Fruit fly (Drosophila melanogaster) whole organism, embryonic: ENCODE results near the gene CG9518.

Experiments used
- Bteb2 ChIP-seq: fragments of 200-800 bp; sonication (Bioruptor generic); optimal IDR thresholded peaks from 2 replicates; lab custom pipeline; 2016; ENCODE audit warnings: missing biosample characterization, missing genetic modification characterization
- CG11723 ChIP-seq: fragments of 200-800 bp; sonication (Bioruptor generic); optimal IDR thresholded peaks from 2 replicates; lab custom pipeline; 2017; ENCODE audit warnings: missing biosample characterization, mild to moderate bottlenecking, missing genetic modification characterization
- CG12071 ChIP-seq: fragments of 200-800 bp; sonication (Bioruptor generic); optimal IDR thresholded peaks from 3 replicates; lab custom pipeline; 2018; ENCODE audit warnings: missing biosample characterization, mild to moderate bottlenecking, missing genetic modification characterization
- CG12155 ChIP-seq: fragments of 200-800 bp; sonication (Bioruptor generic); optimal IDR thresholded peaks from 3 replicates; lab custom pipeline; 2016; ENCODE audit warnings: missing biosample characterization, missing genetic modification characterization
- CG12236 ChIP-seq: fragments of 200-800 bp; sonication (Bioruptor generic); optimal IDR thresholded peaks from 2 replicates; lab custom pipeline; 2016; ENCODE audit warnings: missing biosample characterization, missing genetic modification characterization
- CG13775 ChIP-seq: fragments of 200-800 bp; sonication (Bioruptor generic); optimal IDR thresholded peaks from 3 replicates; lab custom pipeline; 2017; ENCODE audit warnings: missing biosample characterization, mild to moderate bottlenecking, missing genetic modification characterization
- CG14965 ChIP-seq: fragments of 200-800 bp; sonication (Bioruptor generic); optimal IDR thresholded peaks from 2 replicates; lab custom pipeline; 2016; ENCODE audit warnings: missing biosample characterization, missing genetic modification characterization, borderline replicate concordance
- CG18599 ChIP-seq: fragments of 200-800 bp; sonication (Bioruptor generic); optimal IDR thresholded peaks from 3 replicates; lab custom pipeline; 2017; ENCODE audit warnings: missing biosample characterization, missing genetic modification characterization, mild to moderate bottlenecking, moderate library complexity, missing genetic modification reagents
- CG3065 ChIP-seq: fragments of 200-800 bp; sonication (Bioruptor generic); optimal IDR thresholded peaks from 2 replicates; lab custom pipeline; 2016; ENCODE audit warnings: missing biosample characterization, missing genetic modification characterization
- CG4617 ChIP-seq: fragments of 200-800 bp; sonication (Bioruptor generic); optimal IDR thresholded peaks from 3 replicates; lab custom pipeline; 2016; ENCODE audit warnings: missing biosample characterization, missing genetic modification characterization, borderline replicate concordance
- CG4820 ChIP-seq: fragments of 200-800 bp; sonication (Bioruptor generic); optimal IDR thresholded peaks from 3 replicates; lab custom pipeline; 2016; ENCODE audit warnings: missing biosample characterization, missing genetic modification characterization
- CG6689 ChIP-seq: fragments of 200-800 bp; sonication (Bioruptor generic); IDR thresholded peaks from 2 replicates; pipeline ENCODE4 v1.3.6; 2022; ENCODE audit warnings: missing biosample characterization, missing genetic modification characterization
- CG8290 ChIP-seq, 3 experiments: fragments of 200-800 bp; sonication (Bioruptor generic); optimal IDR thresholded peaks; 2 replicates each; lab custom pipeline; 2016 to 2019; ENCODE audit warnings: missing biosample characterization in 3 of 3, missing genetic modification characterization in 3 of 3, mild to moderate bottlenecking in 2 of 3, moderate library complexity in 1 of 3
- D19A ChIP-seq: fragments of 200-800 bp; optimal IDR thresholded peaks from 3 replicates; lab custom pipeline; 2019; ENCODE audit warnings: missing biosample characterization, mild to moderate bottlenecking, missing genetic modification characterization, moderate library complexity
- Deaf1 ChIP-seq: fragments of 200-800 bp; optimal IDR thresholded peaks from 3 replicates; lab custom pipeline; 2019; ENCODE audit warnings: missing biosample characterization, mild to moderate bottlenecking, missing genetic modification characterization, moderate library complexity
- Ets65A ChIP-seq: fragments of 200-800 bp; sonication (Bioruptor generic); peaks from one replicate; lab custom pipeline; 2016; ENCODE audit warnings: missing biosample characterization, missing genetic modification characterization
- Fer3 ChIP-seq: fragments of 200-800 bp; sonication (Bioruptor generic); optimal IDR thresholded peaks from 2 replicates; lab custom pipeline; 2018; ENCODE audit warnings: missing biosample characterization, mild to moderate bottlenecking, missing genetic modification characterization, moderate library complexity
- HLHmδ ChIP-seq: fragments of 200-800 bp; sonication (Bioruptor generic); optimal IDR thresholded peaks from 2 replicates; lab custom pipeline; 2018; ENCODE audit warnings: missing biosample characterization, mild to moderate bottlenecking, missing genetic modification characterization, moderate library complexity
- Hmr ChIP-seq: fragments of 200-800 bp; sonication (Bioruptor generic); optimal IDR thresholded peaks from 3 replicates; lab custom pipeline; 2017; ENCODE audit warnings: mild to moderate bottlenecking, missing biosample characterization, missing genetic modification reagents, missing genetic modification characterization
- Hr39 ChIP-seq: fragments of >200 bp; optimal IDR thresholded peaks from 2 replicates; lab custom pipeline; 2017
- Med ChIP-seq: fragments of 200-800 bp; sonication (Bioruptor generic); peaks from one replicate; lab custom pipeline; 2016; ENCODE audit warnings: missing biosample characterization, missing genetic modification characterization, mild to moderate bottlenecking, inconsistent platforms, moderate library complexity
- Pdp1 ChIP-seq, 2 experiments: fragments of 200-800 bp; sonication (Bioruptor generic); optimal IDR thresholded peaks; 3 replicates each; lab custom pipeline; 2016; ENCODE audit warnings: missing biosample characterization in 2 of 2, missing genetic modification characterization in 2 of 2, mild to moderate bottlenecking in 1 of 2, moderate library complexity in 1 of 2
- Sin3A ChIP-seq: fragments of >200 bp; optimal IDR thresholded peaks from 2 replicates; lab custom pipeline; 2018
- Usf ChIP-seq: fragments of 200-800 bp; sonication (Bioruptor generic); optimal IDR thresholded peaks from 2 replicates; lab custom pipeline; 2017; ENCODE audit warnings: missing genotype, missing biosample characterization, missing genetic modification characterization
- ac ChIP-seq: fragments of 200-800 bp; sonication (Bioruptor generic); optimal IDR thresholded peaks from 3 replicates; lab custom pipeline; 2017; ENCODE audit warnings: missing biosample characterization, mild to moderate bottlenecking, missing genetic modification characterization
- amos ChIP-seq: fragments of 200-800 bp; sonication (Bioruptor generic); IDR thresholded peaks from 2 replicates; pipeline ENCODE4 v1.3.6; 2022; ENCODE audit warnings: missing biosample characterization, missing genetic modification characterization; ENCODE audit not compliant: partially characterized antibody
- ash1 ChIP-seq: fragments of 200-800 bp; sonication (Bioruptor generic); optimal IDR thresholded peaks from 2 replicates; lab custom pipeline; 2018; ENCODE audit warnings: missing biosample characterization, mild to moderate bottlenecking, missing genetic modification characterization
- bsh ChIP-seq, 2 experiments: fragments of 200-800 bp; sonication (Bioruptor generic); optimal IDR thresholded peaks; 2 replicates each; lab custom pipeline; 2017 to 2018; ENCODE audit warnings: mild to moderate bottlenecking in 2 of 2, missing biosample characterization in 2 of 2, missing genetic modification characterization in 2 of 2, moderate library complexity in 1 of 2
- cas ChIP-seq: fragments of 200-800 bp; sonication (Bioruptor generic); IDR thresholded peaks from 2 replicates; pipeline ENCODE4 v1.3.6; 2022; ENCODE audit warnings: missing biosample characterization, missing genetic modification characterization
- chm ChIP-seq: fragments of 200-800 bp; sonication (Bioruptor generic); IDR thresholded peaks from 2 replicates; pipeline ENCODE4 v1.3.6; 2022; ENCODE audit warnings: missing biosample characterization, missing genetic modification characterization
- ci ChIP-seq: fragments of 200-800 bp; sonication (Bioruptor generic); IDR thresholded peaks from 3 replicates; pipeline ENCODE4 v1.3.6; 2022; ENCODE audit warnings: missing biosample characterization, missing genetic modification characterization
- gem ChIP-seq: fragments of 200-800 bp; sonication (Bioruptor generic); optimal IDR thresholded peaks from 2 replicates; lab custom pipeline; 2019; ENCODE audit warnings: missing biosample characterization, mild to moderate bottlenecking, missing genetic modification characterization, moderate library complexity
- hkb ChIP-seq, 2 experiments: fragments of 200-800 bp in 1 of 2; fragments of >200 bp in 1 of 2; sonication (Bioruptor generic) in 1 of 2; IDR thresholded peaks in 1 of 2; optimal IDR thresholded peaks in 1 of 2; 2 replicates each; pipeline versions ENCODE4 v1.3.6 to Lab custom; 2017 to 2022; ENCODE audit warnings: missing biosample characterization in 1 of 2, missing genetic modification characterization in 1 of 2
- ind ChIP-seq: fragments of 200-800 bp; sonication (Bioruptor generic); optimal IDR thresholded peaks from 3 replicates; lab custom pipeline; 2016; ENCODE audit warnings: missing biosample characterization, missing genetic modification characterization
- pros ChIP-seq: fragments of 200-800 bp; sonication (Bioruptor generic); optimal IDR thresholded peaks from 3 replicates; lab custom pipeline; 2019; ENCODE audit warnings: missing biosample characterization, mild to moderate bottlenecking, missing genetic modification characterization, moderate library complexity
- psq ChIP-seq: fragments of 200-800 bp; sonication (Bioruptor generic); optimal IDR thresholded peaks from 2 replicates; lab custom pipeline; 2017; ENCODE audit warnings: missing biosample characterization, missing genetic modification characterization
- sens ChIP-seq: fragments of 200-800 bp; sonication (Bioruptor generic); peaks from one replicate; lab custom pipeline; 2016; ENCODE audit warnings: missing biosample characterization, missing genetic modification characterization
- sens-2 ChIP-seq: fragments of 200-800 bp; sonication (Bioruptor generic); IDR thresholded peaks from 2 replicates; pipeline ENCODE4 v1.3.6; 2022; ENCODE audit warnings: missing biosample characterization, missing genetic modification characterization
- so ChIP-seq: fragments of 200-800 bp; sonication (Bioruptor generic); IDR thresholded peaks from 3 replicates; pipeline ENCODE4 v1.3.6; 2022; ENCODE audit warnings: missing biosample characterization, missing genetic modification characterization
- sob ChIP-seq: fragments of 200-800 bp; sonication (Bioruptor generic); IDR thresholded peaks from 2 replicates; pipeline ENCODE4 v1.3.6; 2022; ENCODE audit warnings: missing biosample characterization, missing genetic modification characterization
- stwl ChIP-seq: fragments of 200-800 bp; sonication (Bioruptor generic); optimal IDR thresholded peaks from 3 replicates; lab custom pipeline; 2018; ENCODE audit warnings: missing biosample characterization, mild to moderate bottlenecking, missing genetic modification characterization, moderate library complexity
- trh ChIP-seq: fragments of 200-800 bp; sonication (Bioruptor generic); optimal IDR thresholded peaks from 2 replicates; lab custom pipeline; 2016; ENCODE audit warnings: missing biosample characterization, missing genetic modification characterization
- unc-4 ChIP-seq: fragments of 200-800 bp; sonication (Bioruptor generic); IDR thresholded peaks from 2 replicates; pipeline ENCODE4 v1.3.6; 2022; ENCODE audit warnings: missing biosample characterization, missing genetic modification characterization; ENCODE audit not compliant: partially characterized antibody
- usp ChIP-seq: fragments of >200 bp; optimal IDR thresholded peaks from 2 replicates; lab custom pipeline; 2017; ENCODE audit warnings: missing biosample characterization, missing genetic modification characterization

The CG9518 gene

DNA sequence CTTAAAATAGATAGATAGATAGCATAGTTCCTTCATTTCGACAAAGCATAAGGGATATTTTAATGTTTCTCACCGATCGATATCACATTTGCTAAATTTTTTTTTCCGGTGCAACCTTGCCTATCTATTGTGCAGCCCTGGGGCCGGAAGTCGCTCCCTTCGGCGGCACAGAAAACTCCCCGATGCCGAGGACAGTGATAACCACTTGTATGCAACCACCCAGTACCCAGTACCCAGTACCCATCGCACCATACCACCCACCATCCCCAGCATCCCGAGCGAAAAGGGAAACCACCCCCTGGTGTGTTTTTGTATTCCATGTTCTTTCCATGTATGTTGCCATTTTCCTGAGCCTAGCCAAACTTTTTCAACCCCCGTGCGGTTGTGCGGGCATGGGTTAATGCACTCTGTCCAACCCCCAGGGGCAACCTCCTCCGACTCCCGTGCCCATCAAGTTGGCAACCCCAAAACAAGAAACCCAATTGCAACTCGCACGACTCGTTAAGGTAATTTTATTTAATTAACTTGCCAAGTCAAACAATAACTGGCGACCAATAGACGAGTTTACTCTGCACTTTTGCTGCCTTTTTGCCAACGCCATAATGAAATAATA, 29.0 kb downstream of the CG9518 start (continued):
- TF ChIP-seq Fer3 (no peak), CG12236 (GFP tag; lab: Kevin White, UChicago) (no peak), sens (GFP tag; lab: Kevin White, UChicago) (peak; percentile 66), CG12071 (GFP tag; lab: Kevin White, UChicago) (no peak), Sin3A (no peak), CG18599 (GFP tag; lab: Kevin White, UChicago) (peak; percentile 9), Hr39 (no peak), Hmr (GFP tag; lab: Kevin White, UChicago) (peak; percentile 28), Usf (GFP tag; lab: Kevin White, UChicago) (no peak), CG6689 (no peak), gem (tag; lab: Kevin White, UChicago) (peak; percentile 5), trh (GFP tag; lab: Kevin White, UChicago) (no peak), sob (GFP tag; lab: Robert Waterston, UW) (0 out of 2 replicates have a peak, but pooled peaks have one; percentile 15), CG14965 (GFP tag; lab: Kevin White, UChicago) (no peak), psq (GFP tag; lab: Kevin White, UChicago) (no peak), unc-4 (GFP tag; lab: Robert Waterston, UW) (no peak), CG3065 (GFP tag; lab: Kevin White, UChicago) (no peak), ash1 (GFP tag; lab: Kevin White, UChicago) (no peak), ind (GFP tag; lab: Kevin White, UChicago) (no peak), bsh (GFP tag; optimal IDR thresholded peaks at IDR 0.05; lab: Kevin White, UChicago) (peak in 1 of 2 experiments; percentile 21), D19A (tag; lab: Kevin White, UChicago) (no peak), pros (GFP tag; lab: Kevin White, UChicago) (peak; percentile 54), cas (GFP tag; lab: Robert Waterston, UW) (no peak), CG8290 (GFP tag; optimal IDR thresholded peaks at IDR 0.05; lab: Kevin White, UChicago) (no peak), CG8290 (tag; optimal IDR thresholded peaks at IDR 0.05; lab: Kevin White, UChicago) (peak in 1 of 2 experiments; percentile 9), CG4820 (GFP tag; lab: Kevin White, UChicago) (no peak), usp (GFP tag; lab: Kevin White, UChicago) (no peak), Ets65A (GFP tag; lab: Kevin White, UChicago) (no peak), Pdp1 (GFP tag; optimal IDR thresholded peaks at IDR 0.05; lab: Kevin White, UChicago) (no peak), Deaf1 (peak; percentile 19), CG13775 (no peak), amos (GFP tag; lab: Robert Waterston, UW) (no peak), CG4617 (GFP tag; lab: Kevin White, UChicago) (no peak), ci (peak; percentile 56; the same call in 1 of the 3 replicates), ac (no peak), CG12155 (GFP tag; lab: Kevin White, UChicago) (no peak), sens-2 (no peak), stwl (tag; lab: Kevin White, UChicago) (no peak), Bteb2 (GFP tag; lab: Kevin White, UChicago) (no peak), Med (GFP tag; lab: Kevin White, UChicago) (peak; percentile 15), CG11723 (no peak), HLHmδ (GFP tag; lab: Kevin White, UChicago) (no peak), chm (GFP tag; lab: Robert Waterston, UW) (0 out of 2 replicates have a peak, but pooled peaks have one; percentile 31), so (GFP tag; lab: Robert Waterston, UW) (no peak), hkb (optimal IDR thresholded peaks at IDR 0.05; lab: Kevin White, UChicago) (no peak), hkb (GFP tag; IDR thresholded peaks at IDR 0.05; lab: Robert Waterston, UW) (peak; percentile 35; the same call in 1 of the 2 replicates)
